Fruit fly (Drosophila melanogaster) whole organism, embryonic: ENCODE data around the gene CG5776.

ENCODE experiments used
- CG1602 ChIP-seq: fragments of 200-800 bp; sonication (Bioruptor generic); optimal IDR thresholded peaks from 3 replicates; lab custom pipeline; 2016; ENCODE audit warnings: missing biosample characterization, missing genetic modification characterization
- CG7928 ChIP-seq: fragments of 200-800 bp; sonication (Bioruptor generic); optimal IDR thresholded peaks from 2 replicates; lab custom pipeline; 2017; ENCODE audit warnings: missing biosample characterization, mild to moderate bottlenecking, missing genetic modification characterization
- gsb-n ChIP-seq: fragments of 200-800 bp; sonication (Bioruptor generic); optimal IDR thresholded peaks from 3 replicates; lab custom pipeline; 2018; ENCODE audit warnings: missing biosample characterization, mild to moderate bottlenecking, missing genetic modification characterization
- mirr ChIP-seq: fragments of 200-800 bp; sonication (Bioruptor generic); optimal IDR thresholded peaks from 3 replicates; lab custom pipeline; 2018; ENCODE audit warnings: missing biosample characterization, mild to moderate bottlenecking, missing genetic modification characterization
- so ChIP-seq: fragments of 200-800 bp; sonication (Bioruptor generic); IDR thresholded peaks from 3 replicates; pipeline ENCODE4 v1.3.6; 2022; ENCODE audit warnings: missing biosample characterization, missing genetic modification characterization

DNA sequence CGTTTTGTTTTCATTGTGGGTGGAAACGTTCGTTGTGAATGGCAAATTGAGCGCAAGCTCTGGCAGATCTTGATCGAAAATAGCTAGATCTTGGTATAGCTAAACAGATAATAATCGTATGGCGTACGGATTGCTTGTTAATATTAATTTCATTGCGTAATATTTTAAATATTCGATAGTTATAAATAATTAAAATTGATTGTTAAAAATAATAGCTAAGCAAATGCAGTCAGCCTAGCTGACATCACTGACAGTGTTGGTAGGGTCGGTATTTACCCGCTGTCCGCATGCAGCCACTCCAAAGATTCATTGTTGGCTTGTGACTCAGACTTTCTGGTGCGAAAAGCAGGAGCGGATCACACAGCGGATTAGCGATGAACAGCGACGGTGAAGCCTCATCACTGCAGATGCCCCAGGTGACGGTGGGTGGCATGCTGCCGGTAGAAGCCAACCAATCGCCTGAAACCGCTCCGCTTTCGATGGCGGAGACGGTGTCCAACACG, at the start of gene CG5776, which contains the start of gene spict:
- peak; percentile 57; the same call in 2 of the 3 replicates for TF ChIP-seq so (GFP tag; lab: Robert Waterston, UW)
- TF ChIP-seq CG1602 (GFP tag; lab: Kevin White, UChicago) = peak; percentile 57
- peak; percentile 1 for TF ChIP-seq mirr (GFP tag; lab: Kevin White, UChicago)
- TF ChIP-seq gsb-n (tag; lab: Kevin White, UChicago) = no peak
- peak; percentile 41 for TF ChIP-seq CG7928 (GFP tag; lab: Kevin White, UChicago)
